Fruit fly (Drosophila melanogaster): ENCODE measurements around the gene CG4408.
A peak's percentile ranks its signal among the peaks of the same experiment; 100 is the strongest.

CG4408 gene

dm6 chr3R:23337183-23337825 lies 26.1 kb downstream of the CG4408 start (continued):
- TF ChIP-seq D19B (GFP tag; optimal IDR thresholded peaks at IDR 0.05) (peak; percentile 14), CG13624 (GFP tag; optimal IDR thresholded peaks at IDR 0.05) (peak; percentile 50), sens (GFP tag) (peak; percentile 41), CG3281 (GFP tag; optimal IDR thresholded peaks at IDR 0.05) (peak; percentile 13), cwo (GFP tag; optimal IDR thresholded peaks at IDR 0.05) (peak; percentile 32), lab (GFP tag; optimal IDR thresholded peaks at IDR 0.05) (peak; percentile 43), NK7.1 (GFP tag; optimal IDR thresholded peaks at IDR 0.05) (no peak), HLH54F (GFP tag; optimal IDR thresholded peaks at IDR 0.05) (peak; percentile 25), Trl (optimal IDR thresholded peaks at IDR 0.05) (no peak), Trl (GFP tag; optimal IDR thresholded peaks at IDR 0.05) (no peak), CG8290 (GFP tag; optimal IDR thresholded peaks at IDR 0.05) (no peak), CG8290 (tag; optimal IDR thresholded peaks at IDR 0.05) (peak in 1 of 2 experiments; percentile 18), CG18619 (GFP tag; optimal IDR thresholded peaks at IDR 0.05) (peak; percentile 22), zfh2 (GFP tag; optimal IDR thresholded peaks at IDR 0.05) (peak; percentile 52), lbe (GFP tag; optimal IDR thresholded peaks at IDR 0.05) (peak; percentile 23), HmgD (GFP tag; optimal IDR thresholded peaks at IDR 0.05) (no peak), CG16815 (GFP tag; optimal IDR thresholded peaks at IDR 0.05) (no peak), CG18764 (GFP tag; optimal IDR thresholded peaks at IDR 0.05) (no peak), CG7839 (tag; optimal IDR thresholded peaks at IDR 0.05) (peak; percentile 23), CG32532 (GFP tag; IDR thresholded peaks at IDR 0.05) (0 out of 2 replicates have a peak, but pooled peaks have one; percentile 27), grau (tag; optimal IDR thresholded peaks at IDR 0.05) (peak; percentile 26), mirr (GFP tag; optimal IDR thresholded peaks at IDR 0.05) (peak; percentile 53), CG2120 (GFP tag; optimal IDR thresholded peaks at IDR 0.05) (peak; percentile 71), Dip3 (GFP tag; optimal IDR thresholded peaks at IDR 0.05) (peak; percentile 49), vfl (GFP tag; optimal IDR thresholded peaks at IDR 0.05) (no peak), CG10274 (GFP tag; optimal IDR thresholded peaks at IDR 0.05) (peak; percentile 95), CG12236 (GFP tag; optimal IDR thresholded peaks at IDR 0.05) (no peak), gem (tag; optimal IDR thresholded peaks at IDR 0.05) (peak; percentile 37), exex (tag; optimal IDR thresholded peaks at IDR 0.05) (peak; percentile 75), CG2678 (tag; optimal IDR thresholded peaks at IDR 0.05) (peak; percentile 57), CG7786 (GFP tag; optimal IDR thresholded peaks at IDR 0.05) (peak; percentile 14), corto (GFP tag; optimal IDR thresholded peaks at IDR 0.05) (peak; percentile 37), CG2202 (tag; optimal IDR thresholded peaks at IDR 0.05) (no peak), slou (GFP tag; optimal IDR thresholded peaks at IDR 0.05) (no peak), mam (GFP tag; optimal IDR thresholded peaks at IDR 0.05) (peak; percentile 25), Asciz (GFP tag; optimal IDR thresholded peaks at IDR 0.05) (no peak)

- TF ChIP-seq CG4404 (GFP tag; IDR thresholded peaks at IDR 0.05) (no peak), Jarid2 (GFP tag; optimal IDR thresholded peaks at IDR 0.05) (no peak), Dref (GFP tag; IDR thresholded peaks at IDR 0.05) (no peak), disco-r (GFP tag; optimal IDR thresholded peaks at IDR 0.05) (no peak), H15 (GFP tag; IDR thresholded peaks at IDR 0.05) (no peak), CG10209 (GFP tag; optimal IDR thresholded peaks at IDR 0.05) (no peak), Opbp (GFP tag; IDR thresholded peaks at IDR 0.05; ENCODE audit: partially characterized antibody) (no peak), CG17186 (GFP tag; optimal IDR thresholded peaks at IDR 0.05) (no peak), Pdp1 (GFP tag; optimal IDR thresholded peaks at IDR 0.05) (peak in 1 of 2 experiments; percentile 16), gcm (GFP tag; optimal IDR thresholded peaks at IDR 0.05) (no peak), CG6765 (GFP tag; optimal IDR thresholded peaks at IDR 0.05) (no peak), exex (tag; optimal IDR thresholded peaks at IDR 0.05) (no peak), CG8281 (tag; optimal IDR thresholded peaks at IDR 0.05) (peak; percentile 99), slp2 (GFP tag; optimal IDR thresholded peaks at IDR 0.05) (no peak), sd (tag; optimal IDR thresholded peaks at IDR 0.05) (no peak)
These were observed 26.9 kb downstream of the CG4408 start for dm6 chr3R:23336513-23336912.

All from whole organism, embryonic.